Fruit fly (Drosophila melanogaster) whole organism, adult: ENCODE results near the gene CG42554.

ENCODE experiments used
- CG11617 ChIP-seq: fragments of 200-800 bp; sonication (Bioruptor generic); optimal IDR thresholded peaks from 2 replicates; lab custom pipeline; 2017; ENCODE audit warnings: mild to moderate bottlenecking, missing biosample characterization, missing genetic modification reagents, missing genetic modification characterization
- CG1620 ChIP-seq: fragments of 200-800 bp; sonication (Bioruptor generic); optimal IDR thresholded peaks from 2 replicates; lab custom pipeline; 2016; ENCODE audit warnings: missing biosample characterization, missing genetic modification characterization
- CG7045 ChIP-seq: fragments of 200-800 bp; sonication (Bioruptor generic); optimal IDR thresholded peaks from 2 replicates; lab custom pipeline; 2017; ENCODE audit warnings: missing biosample characterization, mild to moderate bottlenecking, missing genetic modification characterization
- Clk ChIP-seq: fragments of 200-800 bp; sonication (Bioruptor generic); optimal IDR thresholded peaks from 2 replicates; lab custom pipeline; 2017; ENCODE audit warnings: missing biosample characterization, missing genetic modification characterization
- Mnt ChIP-seq: fragments of 200-800 bp; sonication (Bioruptor generic); optimal IDR thresholded peaks from 2 replicates; lab custom pipeline; 2016; ENCODE audit warnings: missing biosample characterization, mild to moderate bottlenecking, missing genetic modification characterization
- bab1 ChIP-seq: fragments of 200-800 bp; sonication (Bioruptor generic); optimal IDR thresholded peaks from 3 replicates; lab custom pipeline; 2019; ENCODE audit warnings: missing biosample characterization, mild to moderate bottlenecking, missing genetic modification characterization, moderate library complexity
- cic ChIP-seq: fragments of 200-800 bp; sonication (Bioruptor generic); optimal IDR thresholded peaks from 2 replicates; lab custom pipeline; 2017; ENCODE audit warnings: missing biosample characterization, mild to moderate bottlenecking, missing genetic modification characterization, moderate library complexity
- cnc ChIP-seq, 2 experiments: fragments of >200 bp; optimal IDR thresholded peaks; 2 replicates each; lab custom pipeline; 2017
- kay ChIP-seq: fragments of 200-800 bp; sonication (Bioruptor generic); peaks from one replicate; lab custom pipeline; 2016; ENCODE audit warnings: missing biosample characterization, missing genetic modification characterization, borderline replicate concordance
- ovo ChIP-seq: fragments of 200-800 bp; sonication (Bioruptor generic); optimal IDR thresholded peaks from 2 replicates; lab custom pipeline; 2016; ENCODE audit warnings: missing biosample characterization, missing genetic modification characterization
- pad ChIP-seq: fragments of 200-800 bp; sonication (Bioruptor generic); optimal IDR thresholded peaks from 3 replicates; lab custom pipeline; 2017; ENCODE audit warnings: missing biosample characterization, missing genetic modification characterization, mild to moderate bottlenecking, moderate library complexity, missing genetic modification reagents
- tj ChIP-seq: fragments of 200-800 bp; sonication (Bioruptor generic); optimal IDR thresholded peaks from 3 replicates; lab custom pipeline; 2017; ENCODE audit warnings: missing biosample characterization, mild to moderate bottlenecking, missing genetic modification characterization, moderate library complexity
- toe ChIP-seq: fragments of 200-800 bp; sonication (Bioruptor generic); optimal IDR thresholded peaks from 2 replicates; lab custom pipeline; 2016; ENCODE audit warnings: missing biosample characterization, missing genetic modification characterization

dm6 chr3L:820332-820731 is 15.2 kb upstream of the CG42554 start:
- no peak for TF ChIP-seq toe (GFP tag; lab: Kevin White, UChicago)
- no peak for TF ChIP-seq ovo (GFP tag; lab: Kevin White, UChicago)
- TF ChIP-seq tj (GFP tag; lab: Kevin White, UChicago): no peak
- TF ChIP-seq Clk (GFP tag; lab: Kevin White, UChicago): no peak
- TF ChIP-seq CG11617 (GFP tag; lab: Kevin White, UChicago): no peak
- TF ChIP-seq cic: no peak
- TF ChIP-seq cnc (optimal IDR thresholded peaks at IDR 0.05; lab: Kevin White, UChicago): no peak
- TF ChIP-seq bab1 (GFP tag; lab: Kevin White, UChicago): peak; percentile 41
- peak; percentile 26 for TF ChIP-seq CG7045 (GFP tag; lab: Kevin White, UChicago)
- no peak for TF ChIP-seq kay (GFP tag; lab: Kevin White, UChicago)
- TF ChIP-seq pad (GFP tag; lab: Kevin White, UChicago): no peak
- TF ChIP-seq CG1620 (GFP tag; lab: Kevin White, UChicago): no peak
- TF ChIP-seq Mnt (GFP tag; lab: Kevin White, UChicago): no peak
